Worm (Caenorhabditis elegans) whole organism, L4/young adult: Measurements from ENCODE around the gene chil-16.

ENCODE experiments used
- W03F9.2 ChIP-seq: fragments of 150-350 bp; optimal IDR thresholded peaks from 2 replicates; lab custom pipeline; 2014; ENCODE audit warnings: missing biosample characterization, missing genetic modification characterization
- dao-5 ChIP-seq: sonication (generic microtip); optimal IDR thresholded peaks from 2 replicates; lab custom pipeline; 2016; ENCODE audit warnings: missing genotype, missing genetic modification characterization, moderate library complexity, missing compliant biosample characterization
- him-1 ChIP-seq: sonication (generic microtip); optimal IDR thresholded peaks from 2 replicates; lab custom pipeline; 2016; ENCODE audit warnings: missing genotype, missing genetic modification reagents, missing genetic modification characterization, missing compliant biosample characterization

chil-16 gene

ce11 chrII:9398370-9398901, 43.3 kb downstream of the chil-16 start, which contains the start of the genes Y51B9A.14 and Y51B9A.8:
Gene Y51B9A.14, minus strand, starts transcription at chrII:9398470.
Gene Y51B9A.8, plus strand, starts transcription at chrII:9398851.
- TF ChIP-seq him-1 (tag; lab: Kevin White, UChicago): no peak
- no peak for TF ChIP-seq dao-5
- no peak for TF ChIP-seq W03F9.2

DNA sequence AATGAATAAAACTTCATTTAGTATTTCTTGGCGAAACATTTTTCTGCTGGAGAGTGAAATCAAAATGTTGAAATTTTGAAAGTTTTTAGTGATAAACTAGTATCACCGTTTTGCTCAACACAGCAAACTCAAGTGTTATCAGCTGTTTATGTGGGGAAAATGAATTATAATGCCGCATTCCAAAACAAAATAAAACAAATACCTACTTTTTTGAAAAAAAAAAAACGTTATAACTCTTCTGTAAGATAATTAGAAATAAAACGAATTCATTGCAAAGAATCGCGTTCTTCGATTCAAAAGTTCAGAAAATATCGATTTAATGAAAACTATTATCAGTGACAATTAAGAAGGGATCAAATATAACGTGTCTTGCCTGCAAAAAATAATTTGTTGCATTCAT, 44.2 kb downstream of the chil-16 start, which contains the start of gene Y51B9A.9:
TSS of gene Y51B9A.9 (minus strand) at position 101 of the 400 bp plus-strand sequence.
- TF ChIP-seq dao-5 (no peak), him-1 (tag; lab: Kevin White, UChicago) (no peak), W03F9.2 (no peak)

- no peak for TF ChIP-seq him-1 (tag; lab: Kevin White, UChicago)
- no peak for TF ChIP-seq dao-5
- TF ChIP-seq W03F9.2: no peak
These were observed 49.0 kb downstream of the chil-16 start, which contains the start of gene lido-17 for ce11 chrII:9392724-9393123. Gene lido-17, minus strand, starts transcription at chrII:9392824.
